Fruit fly (Drosophila melanogaster) whole organism, embryonic: ENCODE measurements around the gene eIF1.

Source experiments
- Atf-2 ChIP-seq: fragments of 200-800 bp; sonication (Bioruptor generic); optimal IDR thresholded peaks from 2 replicates; lab custom pipeline; 2016; ENCODE audit warnings: missing biosample characterization, missing genetic modification characterization
- CG10321 ChIP-seq: fragments of 200-800 bp; sonication (Bioruptor generic); IDR thresholded peaks from 2 replicates; pipeline ENCODE4 v1.3.6; 2022; ENCODE audit warnings: missing biosample characterization, missing genetic modification characterization
- CG10565 ChIP-seq: fragments of 200-800 bp; sonication (Bioruptor generic); optimal IDR thresholded peaks from 3 replicates; lab custom pipeline; 2016; ENCODE audit warnings: missing biosample characterization, mild to moderate bottlenecking, missing genetic modification characterization
- CG11560 ChIP-seq: fragments of 200-800 bp; sonication (Bioruptor generic); IDR thresholded peaks from 3 replicates; pipeline ENCODE4 v1.3.6; 2022; ENCODE audit warnings: missing biosample characterization, missing genetic modification characterization
- CG11723 ChIP-seq: fragments of 200-800 bp; sonication (Bioruptor generic); optimal IDR thresholded peaks from 2 replicates; lab custom pipeline; 2017; ENCODE audit warnings: missing biosample characterization, mild to moderate bottlenecking, missing genetic modification characterization
- CG12391 ChIP-seq: fragments of 200-800 bp; sonication (Bioruptor generic); optimal IDR thresholded peaks from 3 replicates; lab custom pipeline; 2018; ENCODE audit warnings: missing biosample characterization, mild to moderate bottlenecking, missing genetic modification characterization, moderate library complexity
- CG14441 ChIP-seq: fragments of 200-800 bp; sonication (Bioruptor generic); IDR thresholded peaks from 2 replicates; pipeline ENCODE4 v1.3.6; 2022; ENCODE audit warnings: missing biosample characterization, missing genetic modification characterization
- CG15011 ChIP-seq: fragments of 200-800 bp; sonication (Bioruptor generic); optimal IDR thresholded peaks from 3 replicates; lab custom pipeline; 2018; ENCODE audit warnings: missing biosample characterization, mild to moderate bottlenecking, missing genetic modification characterization
- CG1602 ChIP-seq: fragments of 200-800 bp; sonication (Bioruptor generic); optimal IDR thresholded peaks from 3 replicates; lab custom pipeline; 2016; ENCODE audit warnings: missing biosample characterization, missing genetic modification characterization
- CG16863 ChIP-seq: fragments of 200-800 bp; sonication (Bioruptor generic); optimal IDR thresholded peaks from 3 replicates; lab custom pipeline; 2016; ENCODE audit warnings: missing biosample characterization, missing genetic modification characterization
- CG30020 ChIP-seq: fragments of 200-800 bp; optimal IDR thresholded peaks from 2 replicates; lab custom pipeline; 2019; ENCODE audit warnings: missing biosample characterization, mild to moderate bottlenecking, missing genetic modification characterization, moderate library complexity
- CG4328 ChIP-seq: fragments of 200-800 bp; sonication (Bioruptor generic); optimal IDR thresholded peaks from 3 replicates; lab custom pipeline; 2017; ENCODE audit warnings: missing biosample characterization, missing genetic modification reagents, missing genetic modification characterization
- CG5953 ChIP-seq: fragments of 200-800 bp; sonication (Bioruptor generic); IDR thresholded peaks from 2 replicates; pipeline ENCODE4 v1.3.6; 2022; ENCODE audit warnings: missing biosample characterization, missing genetic modification characterization
- CG6254 ChIP-seq: fragments of 200-800 bp; sonication (Bioruptor generic); optimal IDR thresholded peaks from 3 replicates; lab custom pipeline; 2017; ENCODE audit warnings: mild to moderate bottlenecking, missing biosample characterization, missing genetic modification reagents, missing genetic modification characterization
- CG6791 ChIP-seq: fragments of 200-800 bp; sonication (Bioruptor generic); IDR thresholded peaks from 3 replicates; pipeline ENCODE4 v1.3.6; 2022; ENCODE audit warnings: missing biosample characterization, missing genetic modification characterization; ENCODE audit not compliant: partially characterized antibody
- CG6813 ChIP-seq: fragments of 200-800 bp; sonication (Bioruptor generic); optimal IDR thresholded peaks from 2 replicates; lab custom pipeline; 2017; ENCODE audit warnings: missing biosample characterization, missing genetic modification characterization, mild to moderate bottlenecking, moderate library complexity, missing genetic modification reagents
- CG6854 ChIP-seq: fragments of 200-800 bp; sonication (Bioruptor generic); optimal IDR thresholded peaks from 3 replicates; lab custom pipeline; 2017; ENCODE audit warnings: missing biosample characterization, mild to moderate bottlenecking, missing genetic modification characterization
- CG7839 ChIP-seq: fragments of 200-800 bp; sonication (Bioruptor generic); optimal IDR thresholded peaks from 3 replicates; lab custom pipeline; 2018; ENCODE audit warnings: missing biosample characterization, mild to moderate bottlenecking, missing genetic modification characterization, moderate library complexity
- CG8359 ChIP-seq: fragments of 200-800 bp; sonication (Bioruptor generic); optimal IDR thresholded peaks from 2 replicates; lab custom pipeline; 2017; ENCODE audit warnings: missing biosample characterization, mild to moderate bottlenecking, missing genetic modification characterization, borderline replicate concordance
- CoRest ChIP-seq: fragments of 200-800 bp; sonication (Bioruptor generic); optimal IDR thresholded peaks from 3 replicates; lab custom pipeline; 2018; ENCODE audit warnings: missing biosample characterization, mild to moderate bottlenecking, missing genetic modification characterization, moderate library complexity
- CrebB ChIP-seq: fragments of 200-800 bp; sonication (Bioruptor generic); optimal IDR thresholded peaks from 3 replicates; lab custom pipeline; 2018; ENCODE audit warnings: missing biosample characterization, mild to moderate bottlenecking, missing genetic modification characterization
- Dad ChIP-seq: fragments of 200-800 bp; sonication (Bioruptor generic); optimal IDR thresholded peaks from 3 replicates; lab custom pipeline; 2016; ENCODE audit warnings: missing biosample characterization, missing genetic modification characterization
- Deaf1 ChIP-seq: fragments of 200-800 bp; optimal IDR thresholded peaks from 3 replicates; lab custom pipeline; 2019; ENCODE audit warnings: missing biosample characterization, mild to moderate bottlenecking, missing genetic modification characterization, moderate library complexity
- Dll ChIP-seq: fragments of 200-800 bp; sonication (Bioruptor generic); IDR thresholded peaks from 4 replicates; pipeline ENCODE4 v1.3.6; 2022; ENCODE audit warnings: missing biosample characterization, missing genetic modification characterization; ENCODE audit not compliant: partially characterized antibody
- Ets97D ChIP-seq: fragments of 200-800 bp; sonication (Bioruptor generic); optimal IDR thresholded peaks from 3 replicates; lab custom pipeline; 2016; ENCODE audit warnings: missing biosample characterization, missing genetic modification characterization
- H2.0 ChIP-seq: fragments of 200-800 bp; sonication (Bioruptor generic); IDR thresholded peaks from 2 replicates; pipeline ENCODE4 v1.3.6; 2022; ENCODE audit warnings: missing biosample characterization, missing genetic modification characterization
- HmgD ChIP-seq: fragments of 200-800 bp; sonication (Bioruptor generic); optimal IDR thresholded peaks from 3 replicates; lab custom pipeline; 2016; ENCODE audit warnings: missing biosample characterization, missing genetic modification characterization
- Optix ChIP-seq: fragments of 200-800 bp; sonication (Bioruptor generic); IDR thresholded peaks from 3 replicates; pipeline ENCODE4 v1.3.6; 2022; ENCODE audit warnings: missing biosample characterization, missing genetic modification characterization
- Rfx ChIP-seq: fragments of 200-800 bp; sonication (Bioruptor generic); IDR thresholded peaks from 2 replicates; pipeline ENCODE4 v1.3.6; 2022; ENCODE audit warnings: missing biosample characterization, missing genetic modification characterization
- Rx ChIP-seq: fragments of 200-800 bp; sonication (Bioruptor generic); IDR thresholded peaks from 2 replicates; pipeline ENCODE4 v1.3.6; 2022; ENCODE audit warnings: missing biosample characterization, missing genetic modification characterization
- Side ChIP-seq: fragments of 200-800 bp; sonication (Bioruptor generic); optimal IDR thresholded peaks from 2 replicates; lab custom pipeline; 2016; ENCODE audit warnings: missing biosample characterization, missing genetic modification characterization
- Ssrp ChIP-seq: fragments of 200-800 bp; sonication (Bioruptor generic); optimal IDR thresholded peaks from 2 replicates; lab custom pipeline; 2018; ENCODE audit warnings: missing biosample characterization, mild to moderate bottlenecking, missing genetic modification characterization, moderate library complexity
- ab ChIP-seq: fragments of 200-800 bp; sonication (Bioruptor generic); optimal IDR thresholded peaks from 2 replicates; lab custom pipeline; 2016; ENCODE audit warnings: missing biosample characterization, missing genetic modification characterization
- al ChIP-seq: fragments of 200-800 bp; sonication (Bioruptor generic); IDR thresholded peaks from 2 replicates; pipeline ENCODE4 v1.3.6; 2022; ENCODE audit warnings: missing biosample characterization, missing genetic modification characterization
- ato ChIP-seq: fragments of 200-800 bp; sonication (Bioruptor generic); IDR thresholded peaks from 2 replicates; pipeline ENCODE4 v1.3.6; 2022; ENCODE audit warnings: missing biosample characterization, missing genetic modification characterization; ENCODE audit not compliant: partially characterized antibody
- cato ChIP-seq: fragments of 200-800 bp; sonication (Bioruptor generic); optimal IDR thresholded peaks from 2 replicates; lab custom pipeline; 2016; ENCODE audit warnings: missing biosample characterization, missing genetic modification characterization, borderline replicate concordance
- disco-r ChIP-seq: fragments of 200-800 bp; sonication (Bioruptor generic); optimal IDR thresholded peaks from 2 replicates; lab custom pipeline; 2016; ENCODE audit warnings: missing biosample characterization, missing genetic modification characterization
- hbn ChIP-seq: fragments of 200-800 bp; sonication (Bioruptor generic); IDR thresholded peaks from 2 replicates; pipeline ENCODE4 v1.3.6; 2022; ENCODE audit warnings: missing biosample characterization, missing genetic modification characterization; ENCODE audit not compliant: partially characterized antibody
- her ChIP-seq: fragments of 200-800 bp; sonication (Bioruptor generic); optimal IDR thresholded peaks from 2 replicates; lab custom pipeline; 2016; ENCODE audit warnings: missing biosample characterization, missing genetic modification characterization
- jigr1 ChIP-seq: fragments of 200-800 bp; sonication (Bioruptor generic); IDR thresholded peaks from 3 replicates; pipeline ENCODE4 v1.3.6; 2022; ENCODE audit warnings: missing biosample characterization, missing genetic modification characterization
- kah ChIP-seq: fragments of 200-800 bp; sonication (Bioruptor generic); optimal IDR thresholded peaks from 2 replicates; lab custom pipeline; 2018; ENCODE audit warnings: missing biosample characterization, mild to moderate bottlenecking, missing genetic modification characterization
- kay ChIP-seq: fragments of 200-800 bp; sonication (Bioruptor generic); optimal IDR thresholded peaks from 2 replicates; lab custom pipeline; 2016; ENCODE audit warnings: missing biosample characterization, missing genetic modification characterization
- knrl ChIP-seq: fragments of 200-800 bp; sonication (Bioruptor generic); IDR thresholded peaks from 3 replicates; pipeline ENCODE4 v1.3.6; 2022; ENCODE audit warnings: missing biosample characterization, missing genetic modification characterization; ENCODE audit not compliant: partially characterized antibody
- maf-S ChIP-seq: fragments of 200-800 bp; sonication (Bioruptor generic); optimal IDR thresholded peaks from 2 replicates; lab custom pipeline; 2016; ENCODE audit warnings: missing biosample characterization, missing genetic modification characterization
- nmo ChIP-seq: fragments of 200-800 bp; sonication (Bioruptor generic); optimal IDR thresholded peaks from 2 replicates; lab custom pipeline; 2018; ENCODE audit warnings: missing biosample characterization, mild to moderate bottlenecking, missing genetic modification characterization, moderate library complexity
- psq ChIP-seq: fragments of 200-800 bp; sonication (Bioruptor generic); optimal IDR thresholded peaks from 2 replicates; lab custom pipeline; 2017; ENCODE audit warnings: missing biosample characterization, missing genetic modification characterization
- seq ChIP-seq: fragments of 200-800 bp; sonication (Bioruptor generic); IDR thresholded peaks from 2 replicates; pipeline ENCODE4 v1.3.6; 2022; ENCODE audit warnings: missing biosample characterization, missing genetic modification characterization
- sim ChIP-seq: fragments of 200-800 bp; sonication (Bioruptor generic); IDR thresholded peaks from 2 replicates; pipeline ENCODE4 v1.3.6; 2022; ENCODE audit warnings: missing biosample characterization, missing genetic modification characterization
- sob ChIP-seq: fragments of 200-800 bp; sonication (Bioruptor generic); IDR thresholded peaks from 2 replicates; pipeline ENCODE4 v1.3.6; 2022; ENCODE audit warnings: missing biosample characterization, missing genetic modification characterization
- stwl ChIP-seq: fragments of 200-800 bp; sonication (Bioruptor generic); optimal IDR thresholded peaks from 3 replicates; lab custom pipeline; 2018; ENCODE audit warnings: missing biosample characterization, mild to moderate bottlenecking, missing genetic modification characterization, moderate library complexity
- sug ChIP-seq: fragments of 200-800 bp; optimal IDR thresholded peaks from 2 replicates; lab custom pipeline; 2019; ENCODE audit warnings: missing biosample characterization, mild to moderate bottlenecking, missing genetic modification characterization, moderate library complexity

The eIF1 gene

dm6 chr3L:3192912-3193311, 30.2 kb upstream of the eIF1 start, which contains the start of gene Hsp83 (continued):
- peak; percentile 99 for TF ChIP-seq CrebB
- TF ChIP-seq CG6813 (GFP tag; lab: Kevin White, UChicago): peak; percentile 100
- peak; percentile 78 for TF ChIP-seq psq (GFP tag; lab: Kevin White, UChicago)
- TF ChIP-seq HmgD (GFP tag; lab: Kevin White, UChicago): peak; percentile 70
- TF ChIP-seq ato (GFP tag; lab: Robert Waterston, UW): no peak
- peak; percentile 66 for TF ChIP-seq cato (GFP tag; lab: Kevin White, UChicago)
- TF ChIP-seq CG5953: peak; percentile 94
- TF ChIP-seq her (GFP tag; lab: Kevin White, UChicago): peak; percentile 96
- peak; percentile 60 for TF ChIP-seq CG10565 (GFP tag; lab: Kevin White, UChicago)
- no peak for TF ChIP-seq jigr1 (GFP tag; lab: Robert Waterston, UW)
- TF ChIP-seq CG6254 (GFP tag; lab: Kevin White, UChicago): peak; percentile 95
- TF ChIP-seq ab (GFP tag; lab: Kevin White, UChicago): peak; percentile 3
- no peak for TF ChIP-seq Dll (GFP tag; lab: Robert Waterston, UW)
- peak; percentile 87 for TF ChIP-seq H2.0 (GFP tag; lab: Robert Waterston, UW)
- TF ChIP-seq CG11560 (tag; lab: Robert Waterston, UW): no peak; the same call in 2 of the 3 replicates
- peak; percentile 91 for TF ChIP-seq Rx (GFP tag; lab: Robert Waterston, UW)
- peak; percentile 79 for TF ChIP-seq nmo (GFP tag; lab: Kevin White, UChicago)
- peak; percentile 98 for TF ChIP-seq Side (GFP tag; lab: Kevin White, UChicago)
- TF ChIP-seq CG8359: peak; percentile 93
- peak; percentile 95 for TF ChIP-seq CG15011
- peak; percentile 95 for TF ChIP-seq CG12391
- TF ChIP-seq maf-S (GFP tag; lab: Kevin White, UChicago): peak; percentile 89
- TF ChIP-seq kah: peak; percentile 97
- TF ChIP-seq CG10321 (GFP tag; lab: Robert Waterston, UW): peak; percentile 77
- peak; percentile 58 for TF ChIP-seq Ssrp (tag; lab: Kevin White, UChicago)
- peak; percentile 91 for TF ChIP-seq disco-r (GFP tag; lab: Kevin White, UChicago)
- no peak for TF ChIP-seq knrl
- peak; percentile 90 for TF ChIP-seq CG16863
- peak; percentile 48 for TF ChIP-seq CG30020
- TF ChIP-seq Deaf1 (tag; lab: Kevin White, UChicago): peak; percentile 80
- TF ChIP-seq CoRest (tag; lab: Kevin White, UChicago): peak; percentile 61
- peak; percentile 99 for TF ChIP-seq CG4328
- TF ChIP-seq kay (GFP tag; lab: Kevin White, UChicago): peak; percentile 63
- peak; percentile 84 for TF ChIP-seq Atf-2
- peak; percentile 91 for TF ChIP-seq CG7839 (tag; lab: Kevin White, UChicago)
- TF ChIP-seq CG6854 (GFP tag; lab: Kevin White, UChicago): peak; percentile 99
- TF ChIP-seq CG11723 (GFP tag; lab: Kevin White, UChicago): peak; percentile 98
- peak; percentile 100 for TF ChIP-seq Ets97D (GFP tag; lab: Kevin White, UChicago)
- TF ChIP-seq sim (GFP tag; lab: Robert Waterston, UW): peak; percentile 92
- TF ChIP-seq hbn (GFP tag; lab: Robert Waterston, UW): no peak
- TF ChIP-seq seq (GFP tag; lab: Robert Waterston, UW): peak; percentile 92
- peak; percentile 97 for TF ChIP-seq sob (GFP tag; lab: Robert Waterston, UW)
- peak; percentile 23; the same call in 1 of the 3 replicates for TF ChIP-seq CG6791 (GFP tag; lab: Robert Waterston, UW)
- TF ChIP-seq stwl (tag; lab: Kevin White, UChicago): peak; percentile 85
- TF ChIP-seq Rfx (GFP tag; lab: Robert Waterston, UW): peak; percentile 97
- peak; percentile 52 for TF ChIP-seq CG1602 (GFP tag; lab: Kevin White, UChicago)
- TF ChIP-seq CG14441: peak; percentile 83
- TF ChIP-seq Optix (GFP tag; lab: Robert Waterston, UW): peak; percentile 91
- peak; percentile 95 for TF ChIP-seq Dad (GFP tag; lab: Kevin White, UChicago)
- TF ChIP-seq al (GFP tag; lab: Robert Waterston, UW): peak; percentile 70
- peak; percentile 92 for TF ChIP-seq sug (tag; lab: Kevin White, UChicago)
